Worm (Caenorhabditis elegans) whole organism, L2 larva: ENCODE data around the gene hlh-29.
A peak's percentile ranks its signal among the peaks of the same experiment; 100 is the strongest.
"Not testable (repeated sequence)": the region's sequence is repeated elsewhere in the genome, so short reads cannot be mapped to it uniquely, and the experiment has no call there.

ENCODE experiments used
- C34F6.9 ChIP-seq: fragments of 150-350 bp; optimal IDR thresholded peaks from 2 replicates; lab custom pipeline; 2014; ENCODE audit warnings: missing biosample characterization, missing genetic modification characterization
- F13H6.1 ChIP-seq: sonication (generic microtip); optimal IDR thresholded peaks from 2 replicates; lab custom pipeline; 2016; ENCODE audit warnings: missing genetic modification characterization, missing compliant biosample characterization
- Y55F3AM.14 ChIP-seq: fragments of 200-800 bp; sonication (Bioruptor generic); optimal IDR thresholded peaks from 2 replicates; lab custom pipeline; 2018; ENCODE audit warnings: mild to moderate bottlenecking, missing genetic modification characterization, missing compliant biosample characterization
- ZK546.5 ChIP-seq: sonication (generic microtip); optimal IDR thresholded peaks from 2 replicates; lab custom pipeline; 2017; ENCODE audit warnings: missing biosample characterization, missing genetic modification characterization
- ama-1 ChIP-seq: fragments of 150-350 bp; optimal IDR thresholded peaks from 2 replicates; lab custom pipeline; 2018; ENCODE audit warnings: inconsistent platforms
- blmp-1 ChIP-seq: sonication (generic microtip); optimal IDR thresholded peaks from 2 replicates; lab custom pipeline; 2017; ENCODE audit warnings: missing genetic modification characterization, mild to moderate bottlenecking, missing compliant biosample characterization, antibody characterized with exemption, moderate library complexity; ENCODE audit not compliant: insufficient read depth
- crh-2 ChIP-seq: sonication (generic microtip); optimal IDR thresholded peaks from 2 replicates; lab custom pipeline; 2017; ENCODE audit warnings: missing biosample characterization, missing genetic modification characterization
- egl-27 ChIP-seq: sonication (generic microtip); optimal IDR thresholded peaks from 3 replicates; lab custom pipeline; 2017; ENCODE audit warnings: missing biosample characterization, missing genetic modification reagents, missing genetic modification characterization
- elt-1 ChIP-seq: fragments of 150-350 bp; optimal IDR thresholded peaks from 2 replicates; lab custom pipeline; 2014; ENCODE audit warnings: missing biosample characterization, missing genetic modification characterization
- elt-3 ChIP-seq: sonication (generic microtip); optimal IDR thresholded peaks from 2 replicates; lab custom pipeline; 2017; ENCODE audit warnings: missing biosample characterization, missing genetic modification characterization
- gmeb-1 ChIP-seq: fragments of 150-350 bp; optimal IDR thresholded peaks from 2 replicates; lab custom pipeline; 2014; ENCODE audit warnings: missing biosample characterization, missing genetic modification characterization
- lin-11 ChIP-seq: fragments of 150-350 bp; sonication (generic microtip); optimal IDR thresholded peaks from 2 replicates; lab custom pipeline; 2014; ENCODE audit warnings: missing biosample characterization, missing genetic modification characterization, inconsistent platforms, mixed read lengths
- lin-13 ChIP-seq: fragments of 150-350 bp; optimal IDR thresholded peaks from 2 replicates; lab custom pipeline; 2014; ENCODE audit warnings: missing biosample characterization, missing genetic modification reagents, missing genetic modification characterization
- lin-39 ChIP-seq: fragments of 150-350 bp; optimal IDR thresholded peaks from 2 replicates; lab custom pipeline; 2014; ENCODE audit warnings: missing biosample characterization, missing genetic modification reagents, missing genetic modification characterization
- mab-5 ChIP-seq: fragments of 150-350 bp; optimal IDR thresholded peaks from 2 replicates; lab custom pipeline; 2014; ENCODE audit warnings: missing biosample characterization, missing genetic modification characterization
- mdl-1 ChIP-seq, 2 experiments: fragments of 150-350 bp in 1 of 2; sonication (generic microtip) in 1 of 2; optimal IDR thresholded peaks; 2 replicates each; lab custom pipeline; 2017; ENCODE audit warnings: missing biosample characterization in 2 of 2, missing genetic modification characterization in 2 of 2
- nhr-11 ChIP-seq: fragments of 150-350 bp; optimal IDR thresholded peaks from 2 replicates; lab custom pipeline; 2014; ENCODE audit warnings: missing biosample characterization, missing genetic modification characterization
- nhr-129 ChIP-seq: fragments of 150-350 bp; optimal IDR thresholded peaks from 2 replicates; lab custom pipeline; 2014; ENCODE audit warnings: missing biosample characterization, missing genetic modification characterization
- nhr-25 ChIP-seq: fragments of 150-350 bp; sonication (generic microtip); optimal IDR thresholded peaks from 3 replicates; lab custom pipeline; 2014; ENCODE audit warnings: missing biosample characterization, missing genetic modification characterization
- nhr-6 ChIP-seq: fragments of 150-350 bp; optimal IDR thresholded peaks from 2 replicates; lab custom pipeline; 2014; ENCODE audit warnings: missing biosample characterization, missing genetic modification characterization
- nhr-77 ChIP-seq: fragments of 150-350 bp; optimal IDR thresholded peaks from 2 replicates; lab custom pipeline; 2014; ENCODE audit warnings: missing biosample characterization, missing genetic modification characterization
- peb-1 ChIP-seq: fragments of 150-350 bp; optimal IDR thresholded peaks from 2 replicates; lab custom pipeline; 2014; ENCODE audit warnings: missing biosample characterization, missing genetic modification characterization
- sem-4 ChIP-seq: fragments of 150-350 bp; optimal IDR thresholded peaks from 2 replicates; lab custom pipeline; 2014; ENCODE audit warnings: missing biosample characterization, missing genetic modification reagents, missing genetic modification characterization
- skn-1 ChIP-seq: sonication (generic microtip); optimal IDR thresholded peaks from 2 replicates; lab custom pipeline; 2017; ENCODE audit warnings: missing biosample characterization, missing genetic modification characterization
- sma-3 ChIP-seq: sonication (generic microtip); optimal IDR thresholded peaks from 2 replicates; lab custom pipeline; 2016; ENCODE audit warnings: missing genetic modification reagents, missing genetic modification characterization, missing compliant biosample characterization
- snpc-4 ChIP-seq: fragments of 150-350 bp; optimal IDR thresholded peaks from 2 replicates; lab custom pipeline; 2014; ENCODE audit warnings: missing biosample characterization, missing genetic modification characterization
- unc-55 ChIP-seq: fragments of 150-350 bp; sonication (generic microtip); optimal IDR thresholded peaks from 3 replicates; lab custom pipeline; 2014; ENCODE audit warnings: missing biosample characterization, missing genetic modification reagents, missing genetic modification characterization
- unc-62 ChIP-seq: fragments of 150-350 bp; optimal IDR thresholded peaks from 2 replicates; lab custom pipeline; 2014; ENCODE audit warnings: missing biosample characterization, missing genetic modification reagents, missing genetic modification characterization
- zag-1 ChIP-seq: fragments of 150-350 bp; optimal IDR thresholded peaks from 2 replicates; lab custom pipeline; 2014; ENCODE audit warnings: missing biosample characterization, missing genetic modification characterization
- ztf-4 ChIP-seq: fragments of 150-350 bp; optimal IDR thresholded peaks from 2 replicates; lab custom pipeline; 2014; ENCODE audit warnings: missing biosample characterization, missing genetic modification characterization

Gene hlh-29

ce11 chrX:17548539-17548938 lies at the start of gene hlh-29:
hlh-29 (minus strand) TSS chrX:17548639.
- TF ChIP-seq mdl-1 (tag; optimal IDR thresholded peaks at IDR 0.05; lab: Kevin White, UChicago); crh-2 (tag; lab: Kevin White, UChicago); lin-39 (tag; lab: Kevin White, UChicago): not testable (repeated sequence)

- TF ChIP-seq unc-62 (GFP tag; lab: Kevin White, UChicago) (no peak), gmeb-1 (tag; lab: Kevin White, UChicago) (no peak), mab-5 (tag; lab: Kevin White, UChicago) (no peak), lin-39 (tag; lab: Kevin White, UChicago) (no peak), lin-11 (no peak), blmp-1 (no peak)
These were observed 31.3 kb upstream of the hlh-29 start, which contains the start of gene frpr-7 for ce11 chrX:17579779-17580178. frpr-7 (minus strand) TSS chrX:17579879.

- TF ChIP-seq ama-1 (lab: Kevin White, UChicago); nhr-77 (tag; lab: Kevin White, UChicago); nhr-25: not testable (repeated sequence)
These were observed 30.6 kb upstream of the hlh-29 start, which contains the start of gene F39B3.3 for ce11 chrX:17579011-17579410. F39B3.3 (minus strand) TSS chrX:17579111.

DNA sequence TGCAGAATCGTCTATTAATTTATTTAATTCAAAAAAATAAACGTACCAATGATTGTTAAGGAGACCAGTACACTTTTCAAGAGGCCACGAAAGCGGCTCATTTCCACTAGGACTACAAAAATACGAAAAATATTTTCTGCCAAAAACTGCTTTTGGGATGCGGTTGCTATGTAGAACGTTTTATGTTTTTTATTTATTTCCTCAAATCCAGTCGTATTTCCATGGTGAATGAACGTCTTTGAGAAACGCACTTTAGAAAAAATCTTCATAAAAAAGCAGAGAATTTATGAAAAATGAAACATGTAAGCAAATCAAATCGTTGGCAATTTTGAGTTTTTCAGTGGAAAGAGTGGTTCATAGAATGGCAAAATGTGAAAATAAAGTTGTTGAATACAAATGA lies 18.9 kb upstream of the hlh-29 start, which contains the start of gene F39B3.7:
F39B3.7 (minus strand) TSS at position 101 of the 400 bp plus-strand sequence.
- TF ChIP-seq ztf-4 (tag; lab: Kevin White, UChicago) (no peak), gmeb-1 (tag; lab: Kevin White, UChicago) (no peak), crh-2 (tag; lab: Kevin White, UChicago) (no peak), nhr-6 (tag; lab: Kevin White, UChicago) (no peak), elt-1 (tag; lab: Kevin White, UChicago) (no peak), mdl-1 (tag; optimal IDR thresholded peaks at IDR 0.05; lab: Kevin White, UChicago) (no peak), sem-4 (tag; lab: Kevin White, UChicago) (no peak), ama-1 (lab: Kevin White, UChicago) (no peak), egl-27 (tag; lab: Kevin White, UChicago) (no peak), peb-1 (tag; lab: Kevin White, UChicago) (no peak), sma-3 (GFP tag; lab: Kevin White, UChicago) (no peak), ZK546.5 (no peak), elt-3 (tag; lab: Kevin White, UChicago) (no peak)

ce11 chrX:17563411-17563810 lies 15.0 kb upstream of the hlh-29 start, which contains the start of gene F31A3.5:
F31A3.5 (minus strand) TSS chrX:17563610.
- no peak for TF ChIP-seq gmeb-1 (tag; lab: Kevin White, UChicago)
- TF ChIP-seq lin-13 = no peak
- TF ChIP-seq ztf-4 (tag; lab: Kevin White, UChicago) = no peak
- no peak for TF ChIP-seq elt-3 (tag; lab: Kevin White, UChicago)
- TF ChIP-seq mab-5 (tag; lab: Kevin White, UChicago) = no peak
- no peak for TF ChIP-seq snpc-4
- no peak for TF ChIP-seq mdl-1 (tag; optimal IDR thresholded peaks at IDR 0.05; lab: Kevin White, UChicago)
- no peak for TF ChIP-seq blmp-1
- no peak for TF ChIP-seq nhr-77 (tag; lab: Kevin White, UChicago)
- no peak for TF ChIP-seq skn-1 (tag; lab: Kevin White, UChicago)

DNA sequence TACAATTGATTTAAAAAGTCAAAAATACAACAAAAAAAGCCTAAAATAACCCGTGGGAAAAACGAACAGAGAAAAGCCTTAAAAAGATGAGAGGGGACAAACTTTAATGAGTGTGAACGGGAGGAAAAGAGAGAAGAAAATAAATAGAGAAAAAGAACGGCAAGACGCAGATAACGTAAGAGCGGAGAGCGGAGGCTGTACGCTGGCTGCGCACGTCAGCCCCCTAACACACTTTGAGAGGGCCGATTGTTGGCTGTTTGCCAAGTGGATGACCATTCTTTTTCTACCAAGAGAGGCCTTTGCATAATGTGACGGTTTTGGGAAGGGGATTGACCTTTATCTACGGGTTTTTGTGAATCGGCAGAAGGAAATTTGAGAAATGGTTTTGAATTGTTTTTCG lies 13.8 kb upstream of the hlh-29 start:
- TF ChIP-seq ama-1 (lab: Kevin White, UChicago) = no peak
- peak; percentile 51 for TF ChIP-seq sem-4 (tag; lab: Kevin White, UChicago)

- no peak for TF ChIP-seq unc-55 (GFP tag; lab: Kevin White, UChicago)
- TF ChIP-seq F13H6.1 (tag; lab: Kevin White, UChicago) = no peak
- no peak for TF ChIP-seq gmeb-1 (tag; lab: Kevin White, UChicago)
- TF ChIP-seq zag-1 (tag; lab: Kevin White, UChicago) = no peak
- TF ChIP-seq nhr-129 (tag; lab: Kevin White, UChicago) = no peak
- no peak for TF ChIP-seq Y55F3AM.14 (GFP tag; lab: Kevin White, UChicago)
- no peak for TF ChIP-seq C34F6.9
- no peak for TF ChIP-seq nhr-11
- TF ChIP-seq nhr-25 = no peak
- TF ChIP-seq egl-27 (tag; lab: Kevin White, UChicago) = no peak
These were observed 5.3 kb upstream of the hlh-29 start for ce11 chrX:17553772-17554171.
